Worm (Caenorhabditis elegans) whole organism, dauer: ENCODE data around the gene thoc-1.

Experiments used
- unc-62 ChIP-seq: sonication (generic microtip); optimal IDR thresholded peaks from 2 replicates; lab custom pipeline; 2017; ENCODE audit warnings: missing biosample characterization, missing genetic modification reagents, missing genetic modification characterization

Gene thoc-1

DNA sequence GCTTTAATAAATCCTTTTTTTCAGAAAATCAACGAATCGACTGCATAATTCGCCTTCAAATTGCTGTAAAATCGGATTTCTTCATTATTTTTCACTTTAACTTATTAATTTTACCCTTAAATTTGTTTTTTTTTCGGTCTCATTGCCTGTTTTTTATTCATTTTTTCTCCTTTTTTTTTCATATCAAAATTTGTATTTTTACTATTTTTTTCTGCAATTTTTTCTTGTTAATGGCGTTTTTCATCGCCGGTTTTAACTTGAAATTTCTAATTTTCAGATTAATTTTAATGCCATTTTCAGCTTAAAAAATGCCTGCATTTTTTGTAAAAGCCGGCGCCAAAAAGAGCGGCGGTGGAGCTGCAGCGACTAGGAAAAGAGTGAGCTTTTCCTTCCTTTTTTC, 7.2 kb downstream of the thoc-1 start, which contains the start of gene T02H6.1:
TSS of gene T02H6.1 (plus strand) at position 301 of the 400 bp plus-strand sequence.
- no peak for TF ChIP-seq unc-62 (GFP tag; lab: Kevin White, UChicago)

- no peak for TF ChIP-seq unc-62 (GFP tag; lab: Kevin White, UChicago)
Measured at ce11 chrII:721931-722330, 20.0 kb downstream of the thoc-1 start.

ce11 chrII:723488-723887, 21.6 kb downstream of the thoc-1 start, which contains the start of gene rfip-2:
Gene rfip-2 (plus strand): TSS chrII:723788.
- TF ChIP-seq unc-62 (GFP tag; lab: Kevin White, UChicago) = no peak

DNA sequence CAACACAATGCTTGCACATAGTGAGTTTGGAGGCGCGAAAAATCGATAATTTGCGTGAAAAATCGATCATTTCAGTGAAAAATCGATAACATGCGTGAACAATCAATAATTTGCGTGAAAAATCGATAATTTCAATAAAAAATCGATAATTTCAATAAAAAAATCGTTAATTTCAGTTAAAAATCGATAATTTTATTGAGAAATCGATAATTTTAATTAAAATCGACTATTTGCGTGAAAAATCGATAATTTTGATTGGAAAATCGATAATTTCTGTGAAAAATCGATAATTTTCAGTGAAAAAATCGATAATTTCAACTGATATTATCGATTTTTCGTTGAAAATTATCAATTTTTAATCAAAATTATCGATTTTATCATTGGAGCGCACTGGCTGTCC, 22.1 kb downstream of the thoc-1 start:
- no peak for TF ChIP-seq unc-62 (GFP tag; lab: Kevin White, UChicago)

ce11 chrII:729931-730330, 28.0 kb downstream of the thoc-1 start:
- TF ChIP-seq unc-62 (GFP tag; lab: Kevin White, UChicago) = no peak

DNA sequence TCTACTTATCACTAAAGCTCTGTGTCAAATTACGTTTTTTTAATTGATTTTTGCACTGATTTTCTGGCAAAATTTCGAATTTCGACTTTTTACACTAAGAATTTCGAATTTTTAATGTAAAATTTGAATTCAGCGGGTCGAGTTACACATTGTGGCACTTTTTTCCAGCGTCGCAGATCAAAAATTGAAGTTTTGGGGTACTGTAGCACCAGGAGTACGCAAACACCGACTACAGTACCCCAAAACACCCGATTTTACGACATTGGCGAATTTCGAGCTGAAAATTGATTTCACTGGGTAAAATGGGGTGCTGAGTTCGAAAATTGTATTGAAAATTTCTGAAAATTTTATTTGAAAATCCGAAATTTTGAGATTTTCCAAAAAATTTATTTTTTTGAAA, 30.5 kb downstream of the thoc-1 start:
- TF ChIP-seq unc-62 (GFP tag; lab: Kevin White, UChicago) = no peak

DNA sequence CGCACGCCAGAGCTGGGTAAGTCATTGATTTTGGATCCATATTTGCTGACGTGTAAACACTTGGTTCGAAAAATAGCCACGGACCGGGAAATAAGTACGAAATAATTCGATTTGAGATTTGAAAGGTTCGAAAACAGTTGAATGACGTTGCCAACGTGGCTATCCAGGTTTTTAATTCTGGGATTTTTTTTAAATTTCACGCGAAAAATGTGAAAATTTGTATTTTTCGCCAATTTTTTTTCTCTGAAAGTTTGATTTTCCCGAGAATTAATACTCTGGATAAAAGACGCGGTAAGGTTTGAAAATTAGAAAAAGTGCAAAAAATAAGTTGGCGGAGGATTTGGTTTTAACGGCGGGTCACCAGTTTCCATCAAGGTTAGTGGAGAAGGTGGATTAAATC, 38.9 kb downstream of the thoc-1 start, which contains the start of gene fbxc-48:
TSS of gene fbxc-48 (minus strand) at position 101 of the 400 bp plus-strand sequence.
- TF ChIP-seq unc-62 (GFP tag; lab: Kevin White, UChicago) = no peak

ce11 chrII:750155-750554, 48.2 kb downstream of the thoc-1 start, which contains the start of gene snt-6:
Gene snt-6 (minus strand): TSS chrII:750212.
- no peak for TF ChIP-seq unc-62 (GFP tag; lab: Kevin White, UChicago)

- TF ChIP-seq unc-62 (GFP tag; lab: Kevin White, UChicago) = no peak
Measured at ce11 chrII:751850-752249, 49.9 kb downstream of the thoc-1 start.

DNA sequence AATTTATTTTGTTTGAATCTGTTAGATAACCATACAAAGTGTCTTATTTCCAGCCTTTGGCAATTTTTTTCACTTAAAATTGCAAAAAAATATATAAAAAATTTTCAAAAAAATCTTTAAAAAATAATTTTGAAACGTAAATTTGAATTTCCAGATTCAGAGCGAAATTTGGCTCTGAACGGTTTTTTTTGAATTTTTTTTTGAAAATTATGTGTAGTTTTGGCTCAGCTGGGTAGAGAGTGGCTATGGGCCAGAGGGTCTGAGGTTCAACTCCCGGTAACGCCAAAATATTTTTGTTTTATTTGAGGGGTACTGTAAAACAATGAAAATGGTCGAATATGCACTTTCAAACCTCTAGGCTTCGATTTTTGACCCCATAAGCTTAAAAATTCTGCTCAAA, 51.6 kb downstream of the thoc-1 start:
- no peak for TF ChIP-seq unc-62 (GFP tag; lab: Kevin White, UChicago)

DNA sequence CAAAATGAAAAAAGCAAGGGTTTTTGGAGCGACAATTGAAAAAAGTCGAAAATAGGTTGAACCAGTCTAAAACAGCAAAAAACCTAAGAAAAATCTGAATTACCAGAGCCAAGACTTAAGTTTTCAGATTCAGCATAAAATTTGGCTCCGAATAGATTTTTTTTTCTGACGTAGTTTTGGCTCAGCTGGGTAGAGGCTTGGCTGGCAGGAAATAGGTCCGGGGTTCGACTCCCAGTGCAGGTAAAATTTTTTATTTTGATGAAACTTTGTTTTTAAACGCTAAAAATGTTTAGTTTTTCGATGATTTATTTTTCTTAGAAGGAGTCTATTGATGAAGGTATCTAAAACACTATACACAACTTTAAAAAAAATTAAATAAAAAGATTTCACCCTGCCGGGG, 53.1 kb downstream of the thoc-1 start:
- TF ChIP-seq unc-62 (GFP tag; lab: Kevin White, UChicago) = no peak

DNA sequence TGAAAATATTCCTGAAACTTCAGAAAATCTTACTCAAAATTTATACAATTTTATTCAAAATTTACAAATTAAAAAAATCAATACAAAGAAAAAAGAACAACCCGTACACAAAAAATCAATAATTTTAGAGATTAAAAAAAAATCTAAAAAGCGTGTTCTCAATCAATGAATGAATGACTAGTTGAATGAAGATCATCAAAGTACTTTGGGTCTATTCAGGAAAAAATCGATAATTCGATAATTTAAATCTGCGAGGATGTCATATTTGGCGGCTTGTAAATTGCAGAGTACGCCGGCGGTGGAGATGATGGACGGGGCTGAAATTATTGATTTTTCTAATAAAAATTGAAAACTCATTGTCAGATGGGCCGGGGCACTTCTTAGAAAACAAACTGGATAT, 54.3 kb downstream of the thoc-1 start:
- TF ChIP-seq unc-62 (GFP tag; lab: Kevin White, UChicago) = no peak

DNA sequence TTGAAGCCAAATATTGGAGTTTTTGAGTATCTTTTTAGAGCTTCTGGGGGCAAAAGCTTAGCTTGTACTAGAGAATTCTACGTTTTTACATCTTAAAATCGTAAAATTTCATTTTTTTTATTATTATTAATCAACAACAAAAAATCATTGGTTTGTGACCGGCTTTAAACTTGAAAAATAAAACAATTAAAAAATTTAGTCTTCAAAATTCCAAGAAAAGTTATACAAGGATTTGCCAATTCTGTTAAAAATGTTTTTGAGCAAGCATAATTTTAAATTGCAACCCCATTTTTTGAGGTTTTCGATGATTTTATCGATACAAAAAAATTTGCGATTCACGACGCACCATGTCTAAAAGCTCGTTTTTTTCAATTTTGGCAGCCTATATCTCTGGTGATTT, 55.3 kb downstream of the thoc-1 start:
- TF ChIP-seq unc-62 (GFP tag; lab: Kevin White, UChicago) = no peak
